Worm (Caenorhabditis elegans) whole organism, L3 larva: ENCODE results near the gene clec-151.

ENCODE experiments used
- R02D3.7 ChIP-seq: fragments of 150-350 bp; optimal IDR thresholded peaks from 2 replicates; lab custom pipeline; 2014; ENCODE audit warnings: missing biosample characterization, missing genetic modification characterization
- lsy-12 ChIP-seq: sonication (generic microtip); optimal IDR thresholded peaks from 2 replicates; lab custom pipeline; 2016; ENCODE audit warnings: mild to moderate bottlenecking, missing genetic modification characterization, missing compliant biosample characterization
- nhr-11 ChIP-seq: fragments of 150-350 bp; optimal IDR thresholded peaks from 2 replicates; lab custom pipeline; 2014; ENCODE audit warnings: missing biosample characterization, missing genetic modification characterization
- nhr-12 ChIP-seq: fragments of 150-350 bp; optimal IDR thresholded peaks from 2 replicates; lab custom pipeline; 2014; ENCODE audit warnings: missing biosample characterization, missing genetic modification characterization
- nhr-237 ChIP-seq: fragments of 150-350 bp; optimal IDR thresholded peaks from 2 replicates; lab custom pipeline; 2014; ENCODE audit warnings: missing biosample characterization, missing genetic modification characterization
- nhr-25 ChIP-seq: sonication (generic microtip); optimal IDR thresholded peaks from 2 replicates; lab custom pipeline; 2017; ENCODE audit warnings: missing biosample characterization, missing genetic modification characterization
- pha-4 ChIP-seq: fragments of 150-350 bp; optimal IDR thresholded peaks from 2 replicates; lab custom pipeline; 2014; ENCODE audit warnings: missing biosample characterization, missing genetic modification reagents, missing genetic modification characterization
- skn-1 ChIP-seq: fragments of 150-350 bp; optimal IDR thresholded peaks from 2 replicates; lab custom pipeline; 2014; ENCODE audit warnings: missing biosample characterization, missing genetic modification characterization
- unc-62 ChIP-seq: fragments of 150-350 bp; sonication (generic microtip); optimal IDR thresholded peaks from 4 replicates; lab custom pipeline; 2014; ENCODE audit warnings: missing biosample characterization, missing genetic modification reagents, missing genetic modification characterization

ce11 chrIII:4622375-4623130 is 5.7 kb upstream of the clec-151 start, which contains the start of gene lron-5:
- no peak for TF ChIP-seq R02D3.7 (tag; lab: Kevin White, UChicago)
- no peak for TF ChIP-seq pha-4 (tag; lab: Kevin White, UChicago)
- TF ChIP-seq lsy-12 (tag; lab: Kevin White, UChicago), result no peak
- TF ChIP-seq skn-1 (tag; lab: Kevin White, UChicago), result no peak
- TF ChIP-seq nhr-11 (tag; lab: Kevin White, UChicago), result no peak
- TF ChIP-seq nhr-25 (tag; lab: Kevin White, UChicago), result no peak
- TF ChIP-seq unc-62 (GFP tag; lab: Kevin White, UChicago), result no peak
- TF ChIP-seq nhr-237 (tag; lab: Kevin White, UChicago), result no peak
- no peak for TF ChIP-seq nhr-12 (tag; lab: Kevin White, UChicago)
